Fruit fly (Drosophila melanogaster): ENCODE results near the gene CG14852.

The CG14852 gene

DNA sequence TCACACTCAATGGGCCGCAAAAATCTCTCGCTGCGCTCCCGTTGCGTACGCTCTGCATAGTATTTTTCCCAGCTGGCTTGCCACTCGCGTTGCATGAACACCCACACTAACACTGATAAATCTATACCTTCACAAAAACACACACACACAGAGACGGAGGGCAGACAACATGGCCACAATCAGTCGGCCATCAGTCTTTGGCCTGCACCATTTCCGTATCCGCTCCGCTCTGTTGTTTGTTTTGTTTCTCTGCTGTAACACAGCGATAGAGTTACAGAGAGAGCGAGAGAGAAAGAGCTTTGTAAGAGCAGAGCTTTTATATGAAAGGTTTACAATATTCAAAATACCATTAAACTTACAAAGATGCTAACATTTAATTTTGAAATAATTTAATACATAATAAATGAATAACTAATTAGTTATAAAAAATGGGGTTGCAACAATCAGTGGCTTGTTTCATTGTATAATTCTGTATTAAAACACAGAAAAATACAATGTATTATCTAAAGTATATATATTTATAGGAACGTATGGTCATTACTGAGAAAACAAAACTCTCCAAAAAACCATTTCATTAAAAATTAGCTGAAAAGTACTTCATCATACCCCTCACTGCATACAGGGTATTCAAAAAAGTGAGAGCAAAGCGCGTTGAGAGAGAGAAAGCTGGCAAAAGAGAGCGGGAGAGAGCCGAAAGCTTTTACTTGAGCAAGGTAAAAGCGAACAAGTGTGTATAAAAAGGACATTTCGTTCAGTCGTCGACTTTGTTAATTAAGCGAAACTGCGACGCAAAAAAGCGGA lies 43.4 kb downstream of the CG14852 start, which contains the start of gene CG14853 (continued):
- TF ChIP-seq nom (GFP tag; optimal IDR thresholded peaks at IDR 0.05) (no peak), sug (tag; optimal IDR thresholded peaks at IDR 0.05) (no peak), oc (tag; optimal IDR thresholded peaks at IDR 0.05) (peak; percentile 89), pfk (GFP tag; optimal IDR thresholded peaks at IDR 0.05) (peak; percentile 65), CG9876 (GFP tag; optimal IDR thresholded peaks at IDR 0.05) (no peak), CG6854 (GFP tag; optimal IDR thresholded peaks at IDR 0.05) (peak; percentile 61), CG7987 (GFP tag; optimal IDR thresholded peaks at IDR 0.05) (peak; percentile 87), CG8281 (tag; optimal IDR thresholded peaks at IDR 0.05) (peak; percentile 29), lov (optimal IDR thresholded peaks at IDR 0.05) (no peak), lov (GFP tag; IDR thresholded peaks at IDR 0.05) (peak; percentile 77; the same call in 1 of the 3 replicates), NC2α (GFP tag; optimal IDR thresholded peaks at IDR 0.05) (no peak), CG17361 (GFP tag; IDR thresholded peaks at IDR 0.05) (peak; percentile 90), CG16815 (GFP tag; optimal IDR thresholded peaks at IDR 0.05) (peak; percentile 53), danr (GFP tag; IDR thresholded peaks at IDR 0.05) (0 out of 2 replicates have a peak, but pooled peaks have one; percentile 21), CG18476 (GFP tag; optimal IDR thresholded peaks at IDR 0.05) (no peak), CG32532 (GFP tag; IDR thresholded peaks at IDR 0.05) (peak; percentile 76), dimm (GFP tag; IDR thresholded peaks at IDR 0.05) (peak; percentile 17; the same call in 1 of the 2 replicates), CG3847 (GFP tag; IDR thresholded peaks at IDR 0.05) (peak; percentile 69), Aef1 (GFP tag; IDR thresholded peaks at IDR 0.05) (peak; percentile 72), CG30020 (tag; optimal IDR thresholded peaks at IDR 0.05) (no peak), BtbVII (GFP tag; optimal IDR thresholded peaks at IDR 0.05) (peak; percentile 62), E2f1 (GFP tag; IDR thresholded peaks at IDR 0.05) (no peak; the same call in 1 of the 2 replicates), CG14014 (GFP tag; IDR thresholded peaks at IDR 0.05) (peak; percentile 74), CG11504 (tag; optimal IDR thresholded peaks at IDR 0.05) (peak; percentile 81), Oli (tag; optimal IDR thresholded peaks at IDR 0.05) (peak; percentile 90), CoRest (tag; optimal IDR thresholded peaks at IDR 0.05) (peak; percentile 94), CG33213 (GFP tag; optimal IDR thresholded peaks at IDR 0.05) (no peak), ewg (GFP tag; optimal IDR thresholded peaks at IDR 0.05) (peak; percentile 87), CG16813 (GFP tag; IDR thresholded peaks at IDR 0.05; ENCODE audit: partially characterized antibody) (no peak), CG15479 (GFP tag; optimal IDR thresholded peaks at IDR 0.05) (peak; percentile 1), unpg (GFP tag; optimal IDR thresholded peaks at IDR 0.05) (peak; percentile 65), CG14710 (tag; optimal IDR thresholded peaks at IDR 0.05) (peak; percentile 45), Mes4 (GFP tag; optimal IDR thresholded peaks at IDR 0.05) (peak; percentile 26), dmrt99B (tag; optimal IDR thresholded peaks at IDR 0.05) (peak; percentile 90), CG15514 (GFP tag; optimal IDR thresholded peaks at IDR 0.05) (peak; percentile 64), NfI (GFP tag; optimal IDR thresholded peaks at IDR 0.05) (peak; percentile 75), vvl (GFP tag; IDR thresholded peaks at IDR 0.05) (peak; percentile 81), Xbp1 (GFP tag; optimal IDR thresholded peaks at IDR 0.05) (peak; percentile 90), Nf-YC (tag; optimal IDR thresholded peaks at IDR 0.05) (peak; percentile 72), CG11398 (GFP tag; optimal IDR thresholded peaks at IDR 0.05) (peak; percentile 38), so (GFP tag; IDR thresholded peaks at IDR 0.05) (peak; percentile 68; the same call in 2 of the 3 replicates), Mrtf (GFP tag; IDR thresholded peaks at IDR 0.05) (peak; percentile 75), sr (GFP tag; IDR thresholded peaks at IDR 0.05) (peak; percentile 60; the same call in 2 of the 3 replicates), CG7556 (GFP tag; optimal IDR thresholded peaks at IDR 0.05) (peak; percentile 72), Pdp1 (GFP tag; optimal IDR thresholded peaks at IDR 0.05) (peak in 1 of 2 experiments; percentile 45), tap (tag; optimal IDR thresholded peaks at IDR 0.05) (peak; percentile 34), ind (GFP tag; optimal IDR thresholded peaks at IDR 0.05) (peak; percentile 62), lola (GFP tag; optimal IDR thresholded peaks at IDR 0.05) (peak in 1 of 3 experiments; percentile 84)

Measured in whole organism, embryonic.